Fruit fly (Drosophila melanogaster) whole organism, wandering third instar larva: Measurements from ENCODE around the gene dnk.
A peak's percentile ranks its signal among the peaks of the same experiment; 100 is the strongest.

Source experiments
- Abd-B ChIP-seq: fragments of >200 bp; optimal IDR thresholded peaks from 2 replicates; lab custom pipeline; 2017; ENCODE audit warnings: missing biosample characterization, missing genetic modification characterization
- CG32264 ChIP-seq: fragments of 200-800 bp; sonication (Bioruptor generic); optimal IDR thresholded peaks from 2 replicates; lab custom pipeline; 2016; ENCODE audit warnings: missing biosample characterization, missing genetic modification characterization
- CrebA ChIP-seq: fragments of 200-800 bp; sonication (Bioruptor generic); optimal IDR thresholded peaks from 2 replicates; lab custom pipeline; 2016; ENCODE audit warnings: missing biosample characterization, mild to moderate bottlenecking, missing genetic modification characterization, borderline replicate concordance
- Dfd ChIP-seq: fragments of >200 bp; optimal IDR thresholded peaks from 2 replicates; lab custom pipeline; 2017; ENCODE audit warnings: missing biosample characterization, missing genetic modification characterization
- GATAd ChIP-seq: sonication (Bioruptor generic); optimal IDR thresholded peaks from 2 replicates; lab custom pipeline; 2016; ENCODE audit warnings: missing biosample characterization, missing genetic modification characterization
- HLH106 ChIP-seq: fragments of 200-800 bp; optimal IDR thresholded peaks from 3 replicates; lab custom pipeline; 2019; ENCODE audit warnings: missing biosample characterization, mild to moderate bottlenecking, missing genetic modification characterization, moderate library complexity
- Hr78 ChIP-seq: fragments of >200 bp; optimal IDR thresholded peaks from 2 replicates; lab custom pipeline; 2017; ENCODE audit warnings: missing biosample characterization, missing genetic modification characterization
- Hr83 ChIP-seq: fragments of 200-300 bp; sonication (Bioruptor generic); optimal IDR thresholded peaks from 2 replicates; lab custom pipeline; 2016; ENCODE audit warnings: missing biosample characterization, mild to moderate bottlenecking, missing genetic modification characterization, moderate library complexity; ENCODE audit not compliant: poor library complexity, severe bottlenecking
- Jra ChIP-seq: sonication (Bioruptor generic); optimal IDR thresholded peaks from 2 replicates; lab custom pipeline; 2016; ENCODE audit warnings: missing biosample characterization, missing genetic modification characterization
- Mio ChIP-seq: sonication (Bioruptor generic); optimal IDR thresholded peaks from 2 replicates; lab custom pipeline; 2016; ENCODE audit warnings: missing biosample characterization, missing genetic modification characterization
- Myc ChIP-seq: fragments of >200 bp; optimal IDR thresholded peaks from 2 replicates; lab custom pipeline; 2017
- N ChIP-seq: fragments of >200 bp; optimal IDR thresholded peaks from 2 replicates; lab custom pipeline; 2018; ENCODE audit warnings: missing biosample characterization, missing external identifiers, missing genetic modification characterization
- OdsH ChIP-seq: fragments of 200-800 bp; sonication (Bioruptor generic); optimal IDR thresholded peaks from 2 replicates; lab custom pipeline; 2016; ENCODE audit warnings: missing biosample characterization, mild to moderate bottlenecking, missing genetic modification characterization
- Rel ChIP-seq, 2 experiments: fragments of 200-800 bp; sonication (Bioruptor generic) in 1 of 2; optimal IDR thresholded peaks; 2 replicates in 1 of 2; 3 replicates in 1 of 2; lab custom pipeline; 2016 to 2019; ENCODE audit warnings: mild to moderate bottlenecking in 2 of 2, missing biosample characterization in 2 of 2, missing genetic modification characterization in 2 of 2, moderate library complexity in 1 of 2
- Sp1 ChIP-seq: fragments of 200-800 bp; sonication (Bioruptor generic); optimal IDR thresholded peaks from 3 replicates; lab custom pipeline; 2019; ENCODE audit warnings: missing biosample characterization, mild to moderate bottlenecking, missing genetic modification characterization, moderate library complexity
- br ChIP-seq: fragments of 200-800 bp; sonication (Bioruptor generic); optimal IDR thresholded peaks from 2 replicates; lab custom pipeline; 2016; ENCODE audit warnings: missing biosample characterization, missing genetic modification characterization
- brk ChIP-seq: fragments of 200-800 bp; sonication (Bioruptor generic); optimal IDR thresholded peaks from 2 replicates; lab custom pipeline; 2016; ENCODE audit warnings: missing biosample characterization, mild to moderate bottlenecking, missing genetic modification characterization
- dl ChIP-seq, 2 experiments: fragments of 175-275, 200-275 bp in 1 of 2; fragments of 200-275 bp in 1 of 2; sonication (Bioruptor generic); optimal IDR thresholded peaks; lab custom pipeline; 2018; ENCODE audit warnings: mild to moderate bottlenecking in 2 of 2, missing biosample characterization in 2 of 2, missing genetic modification characterization in 2 of 2, moderate library complexity in 2 of 2; ENCODE audit not compliant: partially characterized antibody in 2 of 2, insufficient read depth in 1 of 2
- dmrt93B ChIP-seq: fragments of 200-800 bp; sonication (Bioruptor generic); optimal IDR thresholded peaks from 2 replicates; lab custom pipeline; 2018; ENCODE audit warnings: missing biosample characterization, mild to moderate bottlenecking, missing genetic modification characterization
- dsf ChIP-seq: sonication (Bioruptor generic); optimal IDR thresholded peaks from 2 replicates; lab custom pipeline; 2016; ENCODE audit warnings: missing biosample characterization, missing genetic modification characterization, borderline replicate concordance
- ey ChIP-seq: fragments of 200-800 bp; sonication (Bioruptor generic); optimal IDR thresholded peaks from 2 replicates; lab custom pipeline; 2016; ENCODE audit warnings: missing biosample characterization, missing genetic modification characterization
- foxo ChIP-seq, 2 experiments: fragments of 200-800 bp; sonication (Bioruptor generic); optimal IDR thresholded peaks; 2 replicates in 1 of 2; 3 replicates in 1 of 2; lab custom pipeline; 2016 to 2017; ENCODE audit warnings: missing biosample characterization in 2 of 2, missing genetic modification characterization in 2 of 2
- fru ChIP-seq: fragments of 200-800 bp; sonication (Bioruptor generic); optimal IDR thresholded peaks from 3 replicates; lab custom pipeline; 2016; ENCODE audit warnings: missing biosample characterization, mild to moderate bottlenecking, missing genetic modification characterization
- h ChIP-seq: fragments of 200-800 bp; sonication (Bioruptor generic); optimal IDR thresholded peaks from 3 replicates; lab custom pipeline; 2016; ENCODE audit warnings: missing biosample characterization, mild to moderate bottlenecking, missing genetic modification characterization
- jim ChIP-seq: fragments of 175-275, 200-325 bp; sonication (Bioruptor generic); optimal IDR thresholded peaks from 2 replicates; lab custom pipeline; 2016; ENCODE audit warnings: missing biosample characterization, mild to moderate bottlenecking, missing genetic modification characterization
- lola ChIP-seq: fragments of >200 bp; optimal IDR thresholded peaks from 2 replicates; lab custom pipeline; 2017; ENCODE audit warnings: missing biosample characterization, missing genetic modification characterization
- psq ChIP-seq: fragments of 200-800 bp; sonication (Bioruptor generic); optimal IDR thresholded peaks from 3 replicates; lab custom pipeline; 2017; ENCODE audit warnings: missing biosample characterization, mild to moderate bottlenecking, missing genetic modification characterization, moderate library complexity
- rgr ChIP-seq: fragments of 200-800 bp; sonication (Bioruptor generic); optimal IDR thresholded peaks from 3 replicates; lab custom pipeline; 2016; ENCODE audit warnings: missing biosample characterization, mild to moderate bottlenecking, missing genetic modification characterization
- sage ChIP-seq: fragments of 200-800 bp; sonication (Bioruptor generic); optimal IDR thresholded peaks from 2 replicates; lab custom pipeline; 2016; ENCODE audit warnings: missing biosample characterization, mild to moderate bottlenecking, missing genetic modification characterization
- sv ChIP-seq: fragments of 200-800 bp; sonication (Bioruptor generic); optimal IDR thresholded peaks from 3 replicates; lab custom pipeline; 2016; ENCODE audit warnings: missing biosample characterization, missing genetic modification characterization
- tai ChIP-seq: sonication (Bioruptor generic); optimal IDR thresholded peaks from 2 replicates; lab custom pipeline; 2016; ENCODE audit warnings: missing biosample characterization, missing genetic modification characterization
- usp ChIP-seq: fragments of >200 bp; optimal IDR thresholded peaks from 2 replicates; lab custom pipeline; 2017; ENCODE audit warnings: missing biosample characterization, missing genetic modification characterization
- woc ChIP-seq: sonication (Bioruptor generic); optimal IDR thresholded peaks from 2 replicates; lab custom pipeline; 2016; ENCODE audit warnings: missing biosample characterization, mild to moderate bottlenecking, missing genetic modification characterization

The dnk gene

DNA sequence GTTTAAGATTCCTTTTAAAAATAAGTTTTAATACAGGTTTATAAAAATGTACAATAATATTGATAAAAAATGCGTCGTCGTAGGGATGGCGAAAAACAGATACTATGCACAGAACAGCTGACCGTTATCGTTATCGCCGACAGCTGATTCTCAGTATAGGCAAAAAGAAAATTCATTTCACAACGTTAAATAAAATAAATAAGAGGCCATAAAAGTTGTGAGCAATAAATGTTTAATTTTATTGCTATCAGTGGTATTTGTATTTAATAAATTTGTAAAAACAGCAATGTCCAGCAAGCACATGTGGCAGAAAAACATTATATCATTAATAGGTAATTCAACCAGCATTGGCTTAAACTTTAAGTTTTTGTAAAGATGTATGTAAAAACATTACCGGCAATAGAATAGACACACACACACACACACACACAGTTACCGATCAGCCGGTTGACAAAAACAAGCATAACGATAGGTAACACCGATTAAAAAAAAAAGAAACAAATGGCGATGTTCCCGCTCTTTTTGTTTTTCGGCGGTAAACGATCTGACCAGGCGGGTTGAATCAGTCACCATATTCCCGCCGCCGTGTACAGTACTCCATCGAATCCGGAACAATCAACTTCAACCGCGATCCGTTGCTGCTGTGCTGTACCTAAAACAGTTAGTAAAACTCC, at the start of gene dnk, which contains the start of gene Smu1:
dnk (plus strand) TSS at position 133 of the 674 bp plus-strand sequence.
Smu1 (minus strand) TSS at position 462 of the 674 bp plus-strand sequence.
- peak; percentile 41 for TF ChIP-seq jim
- no peak for TF ChIP-seq foxo (GFP tag; optimal IDR thresholded peaks at IDR 0.05; lab: Kevin White, UChicago)
- TF ChIP-seq Hr78 (GFP tag; lab: Kevin White, UChicago): no peak
- no peak for TF ChIP-seq woc (GFP tag; lab: Kevin White, UChicago)
- no peak for TF ChIP-seq Jra

DNA sequence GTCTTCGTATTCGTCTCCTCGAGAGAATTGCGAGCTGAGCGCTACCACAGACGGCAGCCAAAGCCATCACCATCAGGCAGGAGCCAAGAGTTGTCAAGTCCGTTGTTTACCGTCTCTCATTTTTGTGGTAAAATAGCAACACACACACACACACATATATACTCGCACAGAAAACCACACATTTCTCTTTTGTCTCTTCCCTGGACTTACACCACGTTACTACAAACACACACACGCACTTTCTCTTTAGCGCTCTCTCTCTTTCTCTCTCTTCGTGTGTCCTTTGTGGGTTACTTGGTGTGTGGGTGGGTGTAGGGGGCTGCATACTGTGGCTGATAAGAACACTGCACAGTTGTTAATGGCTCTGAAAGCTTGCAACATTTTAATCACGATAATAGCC, 49.1 kb upstream of the dnk start:
- no peak for TF ChIP-seq brk
- TF ChIP-seq N (GFP tag; lab: Kevin White, UChicago): no peak
- no peak for TF ChIP-seq foxo (GFP tag; optimal IDR thresholded peaks at IDR 0.05; lab: Kevin White, UChicago)
- TF ChIP-seq sv (GFP tag; lab: Kevin White, UChicago): no peak
- TF ChIP-seq Hr83 (GFP tag; lab: Kevin White, UChicago): no peak
- TF ChIP-seq Jra: no peak
- no peak for TF ChIP-seq Abd-B (GFP tag; lab: Kevin White, UChicago)
- no peak for TF ChIP-seq usp (GFP tag; lab: Kevin White, UChicago)
- TF ChIP-seq br (GFP tag; lab: Kevin White, UChicago): no peak

DNA sequence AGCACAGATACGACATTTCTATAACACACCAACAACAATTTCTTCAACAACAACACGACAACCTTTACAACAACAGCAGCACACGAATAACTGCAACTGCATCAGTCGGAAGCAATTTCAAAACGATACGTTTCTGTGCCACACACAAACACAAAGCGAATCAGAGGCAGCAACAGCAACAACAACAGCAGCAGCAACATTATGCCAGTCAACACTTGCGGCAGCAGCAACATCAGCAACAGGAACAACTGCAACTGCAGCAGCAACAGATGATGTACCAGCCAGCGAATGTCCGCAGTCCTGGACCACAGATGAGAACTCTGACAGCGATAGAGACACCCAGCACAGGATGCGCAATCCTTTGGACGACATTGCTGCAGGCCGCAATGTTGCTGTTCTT, 33.5 kb upstream of the dnk start:
- TF ChIP-seq brk (no peak), jim (no peak), Hr78 (GFP tag; lab: Kevin White, UChicago) (no peak), OdsH (GFP tag; lab: Kevin White, UChicago) (no peak), foxo (GFP tag; optimal IDR thresholded peaks at IDR 0.05; lab: Kevin White, UChicago) (no peak), Dfd (GFP tag; lab: Kevin White, UChicago) (peak; percentile 78)
- TF ChIP-seq, all 38 proteins: peak for 1

DNA sequence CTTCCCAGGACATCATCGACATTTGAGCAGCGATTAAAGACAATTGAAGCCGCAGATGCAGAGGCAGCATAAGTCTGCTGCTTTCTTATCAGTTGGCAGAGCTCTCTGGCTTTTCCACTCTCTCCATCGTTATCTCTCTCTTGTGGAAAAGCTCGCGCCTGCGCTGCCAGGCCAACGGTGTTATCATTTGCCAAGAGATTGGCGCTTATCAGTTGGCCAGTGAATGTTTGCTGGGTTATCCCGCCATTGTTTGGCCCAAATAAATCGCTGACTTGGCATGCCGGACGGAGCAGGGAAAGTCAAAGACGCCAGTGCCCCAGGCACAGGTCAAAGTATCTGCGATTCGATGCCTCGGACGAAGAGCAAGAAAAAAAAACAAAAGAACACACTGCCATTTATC, 31.7 kb upstream of the dnk start:
- TF ChIP-seq Hr78 (GFP tag; lab: Kevin White, UChicago) (no peak), CrebA (no peak), ey (no peak), rgr (no peak), Jra (no peak), foxo (GFP tag; optimal IDR thresholded peaks at IDR 0.05; lab: Kevin White, UChicago) (no peak), Myc (no peak), tai (GFP tag; lab: Kevin White, UChicago) (no peak), sv (GFP tag; lab: Kevin White, UChicago) (no peak), CG32264 (GFP tag; lab: Kevin White, UChicago) (no peak), brk (no peak), psq (GFP tag; lab: Kevin White, UChicago) (no peak), h (GFP tag; lab: Kevin White, UChicago) (no peak), fru (no peak), GATAd (GFP tag; lab: Kevin White, UChicago) (no peak), lola (no peak), HLH106 (no peak), Rel (GFP tag; optimal IDR thresholded peaks at IDR 0.05; lab: Kevin White, UChicago) (no peak), Rel (tag; optimal IDR thresholded peaks at IDR 0.05; lab: Kevin White, UChicago) (no peak), Sp1 (GFP tag; lab: Kevin White, UChicago) (no peak)
- TF ChIP-seq, all 38 proteins: peak for 0

DNA sequence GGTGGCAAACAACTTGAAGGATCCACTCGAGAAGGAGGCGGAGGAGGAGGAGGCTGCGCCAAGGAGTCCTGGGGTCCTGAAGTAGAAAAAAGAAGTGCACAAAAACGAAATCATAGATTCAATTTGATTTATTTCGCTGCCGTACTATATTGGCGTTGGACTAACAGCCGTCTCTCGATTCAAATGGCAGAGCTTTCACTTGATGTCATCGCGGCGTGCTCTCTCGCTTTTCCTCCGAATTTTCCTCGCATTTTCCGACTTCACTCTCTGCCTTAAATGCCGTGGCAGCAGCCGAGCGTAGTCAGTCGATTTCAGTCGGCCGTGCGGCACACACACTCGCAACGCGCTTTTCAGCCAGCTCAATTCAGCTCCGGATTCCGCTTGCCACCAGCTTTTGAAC, 30.9 kb upstream of the dnk start, which contains the start of gene CG43732:
CG43732 (plus strand) TSS at position 301 of the 400 bp plus-strand sequence.
- TF ChIP-seq Dfd (GFP tag; lab: Kevin White, UChicago) (no peak), Mio (GFP tag; lab: Kevin White, UChicago) (no peak), CrebA (no peak), CG32264 (GFP tag; lab: Kevin White, UChicago) (no peak), Myc (no peak), Rel (GFP tag; optimal IDR thresholded peaks at IDR 0.05; lab: Kevin White, UChicago) (no peak), Rel (tag; optimal IDR thresholded peaks at IDR 0.05; lab: Kevin White, UChicago) (no peak), Abd-B (GFP tag; lab: Kevin White, UChicago) (no peak), dsf (GFP tag; lab: Kevin White, UChicago) (no peak), h (GFP tag; lab: Kevin White, UChicago) (no peak), sage (GFP tag; lab: Kevin White, UChicago) (no peak), fru (no peak), dl (GFP tag; optimal IDR thresholded peaks at IDR 0.05; lab: Kevin White, UChicago; ENCODE audit: insufficient read depth in 1 of 2, partially characterized antibody in 2 of 2) (no peak), psq (GFP tag; lab: Kevin White, UChicago) (no peak), HLH106 (no peak), woc (GFP tag; lab: Kevin White, UChicago) (no peak), brk (no peak), dmrt93B (GFP tag; lab: Kevin White, UChicago) (no peak), Jra (no peak), sv (GFP tag; lab: Kevin White, UChicago) (no peak)
- TF ChIP-seq, all 38 proteins: peak for 0
